Fruit fly (Drosophila melanogaster): ENCODE measurements around the gene CCAP.

DNA sequence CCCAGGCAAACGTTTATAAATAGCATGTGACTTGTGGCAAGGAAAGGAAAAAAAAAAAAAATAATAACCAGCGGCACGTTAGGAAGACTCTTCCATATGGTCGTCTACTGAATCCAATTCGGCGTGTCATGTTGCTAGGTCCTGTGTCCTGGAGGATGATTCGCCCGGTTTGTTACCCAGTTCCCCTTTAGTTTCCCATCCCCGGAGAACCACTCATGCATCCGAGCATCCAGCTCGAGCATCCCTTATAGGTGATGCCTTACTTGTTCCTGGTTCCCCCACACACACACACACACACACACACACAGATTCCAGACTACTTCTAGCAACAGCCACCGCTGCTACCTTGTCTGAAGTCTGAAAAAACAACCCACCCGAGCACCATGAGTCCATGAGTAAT, 16.0 kb upstream of the CCAP start:
- TF ChIP-seq ey (GFP tag; optimal IDR thresholded peaks at IDR 0.05), result no peak
- TF ChIP-seq psq (GFP tag; optimal IDR thresholded peaks at IDR 0.05), result no peak
- no peak for TF ChIP-seq h (GFP tag; optimal IDR thresholded peaks at IDR 0.05)
- TF ChIP-seq N (GFP tag; optimal IDR thresholded peaks at IDR 0.05), result no peak
- TF ChIP-seq CG9705 (GFP tag; optimal IDR thresholded peaks at IDR 0.05), result no peak
- no peak for TF ChIP-seq Hr78 (GFP tag; optimal IDR thresholded peaks at IDR 0.05)
- no peak for TF ChIP-seq Sp1 (GFP tag; optimal IDR thresholded peaks at IDR 0.05)
- no peak for TF ChIP-seq woc (GFP tag; optimal IDR thresholded peaks at IDR 0.05)
- TF ChIP-seq Rel (GFP tag; optimal IDR thresholded peaks at IDR 0.05), result no peak
- TF ChIP-seq Rel (tag; optimal IDR thresholded peaks at IDR 0.05), result no peak
